Fruit fly (Drosophila melanogaster) whole organism, embryonic: ENCODE data around the gene CG8369.

ENCODE experiments used
- Atf-2 ChIP-seq: fragments of 200-800 bp; sonication (Bioruptor generic); optimal IDR thresholded peaks from 2 replicates; lab custom pipeline; 2016; ENCODE audit warnings: missing biosample characterization, missing genetic modification characterization
- Bteb2 ChIP-seq: fragments of 200-800 bp; sonication (Bioruptor generic); optimal IDR thresholded peaks from 2 replicates; lab custom pipeline; 2016; ENCODE audit warnings: missing biosample characterization, missing genetic modification characterization
- CG1024 ChIP-seq: fragments of 200-800 bp; sonication (Bioruptor generic); IDR thresholded peaks from 2 replicates; pipeline ENCODE4 v1.3.6; 2022; ENCODE audit warnings: missing biosample characterization, missing genetic modification characterization
- CG10431 ChIP-seq: fragments of 200-800 bp; sonication (Bioruptor generic); optimal IDR thresholded peaks from 3 replicates; lab custom pipeline; 2018; ENCODE audit warnings: missing biosample characterization, mild to moderate bottlenecking, missing genetic modification characterization
- CG10565 ChIP-seq: fragments of 200-800 bp; sonication (Bioruptor generic); optimal IDR thresholded peaks from 3 replicates; lab custom pipeline; 2016; ENCODE audit warnings: missing biosample characterization, mild to moderate bottlenecking, missing genetic modification characterization
- CG12071 ChIP-seq: fragments of 200-800 bp; sonication (Bioruptor generic); optimal IDR thresholded peaks from 3 replicates; lab custom pipeline; 2018; ENCODE audit warnings: missing biosample characterization, mild to moderate bottlenecking, missing genetic modification characterization
- CG14710 ChIP-seq: fragments of 200-800 bp; sonication (Bioruptor generic); optimal IDR thresholded peaks from 3 replicates; lab custom pipeline; 2019; ENCODE audit warnings: missing biosample characterization, mild to moderate bottlenecking, missing genetic modification characterization, moderate library complexity
- CG14860 ChIP-seq: fragments of 200-800 bp; sonication (Bioruptor generic); IDR thresholded peaks from 3 replicates; pipeline ENCODE4 v1.3.6; 2022; ENCODE audit warnings: missing biosample characterization, missing genetic modification characterization; ENCODE audit not compliant: partially characterized antibody
- CG15073 ChIP-seq: fragments of 200-800 bp; sonication (Bioruptor generic); optimal IDR thresholded peaks from 2 replicates; lab custom pipeline; 2016; ENCODE audit warnings: missing biosample characterization, missing genetic modification characterization
- CG15269 ChIP-seq: fragments of 200-800 bp; sonication (Bioruptor generic); optimal IDR thresholded peaks from 2 replicates; lab custom pipeline; 2018; ENCODE audit warnings: missing biosample characterization, mild to moderate bottlenecking, missing genetic modification characterization, moderate library complexity
- CG16779 ChIP-seq: fragments of 200-800 bp; sonication (Bioruptor generic); IDR thresholded peaks from 2 replicates; pipeline ENCODE4 v1.3.6; 2022; ENCODE audit warnings: missing biosample characterization, missing genetic modification characterization
- CG17186 ChIP-seq: fragments of 200-800 bp; sonication (Bioruptor generic); optimal IDR thresholded peaks from 3 replicates; lab custom pipeline; 2017; ENCODE audit warnings: missing biosample characterization, missing genetic modification reagents, missing genetic modification characterization
- CG18619 ChIP-seq: fragments of 200-800 bp; sonication (Bioruptor generic); optimal IDR thresholded peaks from 3 replicates; lab custom pipeline; 2017; ENCODE audit warnings: missing biosample characterization, mild to moderate bottlenecking, missing genetic modification characterization
- CG30431 ChIP-seq: fragments of 200-800 bp; sonication (Bioruptor generic); optimal IDR thresholded peaks from 2 replicates; lab custom pipeline; 2017; ENCODE audit warnings: missing biosample characterization, missing genetic modification characterization
- CG32767 ChIP-seq: fragments of 200-800 bp; sonication (Bioruptor generic); IDR thresholded peaks from 2 replicates; pipeline ENCODE4 v1.3.6; 2022; ENCODE audit warnings: missing biosample characterization, missing genetic modification characterization
- CG3281 ChIP-seq: fragments of 200-800 bp; sonication (Bioruptor generic); optimal IDR thresholded peaks from 3 replicates; lab custom pipeline; 2017; ENCODE audit warnings: missing biosample characterization, mild to moderate bottlenecking, missing genetic modification characterization
- CG33213 ChIP-seq: fragments of 200-800 bp; sonication (Bioruptor generic); optimal IDR thresholded peaks from 3 replicates; lab custom pipeline; 2016; ENCODE audit warnings: missing biosample characterization, missing genetic modification characterization
- CG4360 ChIP-seq: fragments of 200-800 bp; sonication (Bioruptor generic); IDR thresholded peaks from 2 replicates; pipeline ENCODE4 v1.3.6; 2022; ENCODE audit warnings: missing biosample characterization, missing genetic modification characterization
- CG4404 ChIP-seq: fragments of 200-800 bp; sonication (Bioruptor generic); IDR thresholded peaks from 2 replicates; pipeline ENCODE4 v1.3.6; 2022; ENCODE audit warnings: missing biosample characterization, missing genetic modification characterization
- CG4707 ChIP-seq: fragments of 200-800 bp; sonication (Bioruptor generic); optimal IDR thresholded peaks from 2 replicates; lab custom pipeline; 2018; ENCODE audit warnings: missing biosample characterization, mild to moderate bottlenecking, missing genetic modification characterization, moderate library complexity
- CG6175 ChIP-seq: fragments of 200-800 bp; sonication (Bioruptor generic); IDR thresholded peaks from 3 replicates; pipeline ENCODE4 v1.3.6; 2022; ENCODE audit warnings: missing biosample characterization, missing genetic modification characterization
- CG6689 ChIP-seq: fragments of 200-800 bp; sonication (Bioruptor generic); IDR thresholded peaks from 2 replicates; pipeline ENCODE4 v1.3.6; 2022; ENCODE audit warnings: missing biosample characterization, missing genetic modification characterization
- CG9876 ChIP-seq: fragments of 200-800 bp; sonication (Bioruptor generic); optimal IDR thresholded peaks from 2 replicates; lab custom pipeline; 2016; ENCODE audit warnings: missing biosample characterization, missing genetic modification characterization
- CoRest ChIP-seq: fragments of 200-800 bp; sonication (Bioruptor generic); optimal IDR thresholded peaks from 3 replicates; lab custom pipeline; 2018; ENCODE audit warnings: missing biosample characterization, mild to moderate bottlenecking, missing genetic modification characterization, moderate library complexity
- D19B ChIP-seq: fragments of 200-800 bp; sonication (Bioruptor generic); optimal IDR thresholded peaks from 2 replicates; lab custom pipeline; 2017; ENCODE audit warnings: missing biosample characterization, mild to moderate bottlenecking, missing genetic modification characterization
- Dref ChIP-seq: fragments of 200-800 bp; sonication (Bioruptor generic); IDR thresholded peaks from 2 replicates; pipeline ENCODE4 v1.3.6; 2022; ENCODE audit warnings: missing biosample characterization, missing genetic modification characterization
- E2f2 ChIP-seq: fragments of 200-800 bp; sonication (Bioruptor generic); IDR thresholded peaks from 2 replicates; pipeline ENCODE4 v1.3.6; 2022; ENCODE audit warnings: missing biosample characterization, missing genetic modification characterization
- Gsc ChIP-seq: fragments of 200-800 bp; sonication (Bioruptor generic); IDR thresholded peaks from 2 replicates; pipeline ENCODE4 v1.3.6; 2022; ENCODE audit warnings: missing biosample characterization, missing genetic modification characterization
- Hey ChIP-seq: fragments of 200-800 bp; sonication (Bioruptor generic); optimal IDR thresholded peaks from 3 replicates; lab custom pipeline; 2018; ENCODE audit warnings: missing biosample characterization, mild to moderate bottlenecking, missing genetic modification characterization
- Myb ChIP-seq: fragments of 200-800 bp; sonication (Bioruptor generic); optimal IDR thresholded peaks from 2 replicates; lab custom pipeline; 2016; ENCODE audit warnings: missing biosample characterization, missing genetic modification characterization
- Scr ChIP-seq: fragments of 200-800 bp; sonication (Bioruptor generic); IDR thresholded peaks from 2 replicates; pipeline ENCODE4 v1.3.6; 2022; ENCODE audit warnings: missing biosample characterization, missing genetic modification characterization; ENCODE audit not compliant: partially characterized antibody
- Xrp1 ChIP-seq: fragments of 200-800 bp; sonication (Bioruptor generic); IDR thresholded peaks from 2 replicates; pipeline ENCODE4 v1.3.6; 2022; ENCODE audit warnings: missing biosample characterization, missing genetic modification characterization
- cato ChIP-seq: fragments of 200-800 bp; sonication (Bioruptor generic); optimal IDR thresholded peaks from 2 replicates; lab custom pipeline; 2016; ENCODE audit warnings: missing biosample characterization, missing genetic modification characterization, borderline replicate concordance
- chinmo ChIP-seq: fragments of 200-800 bp; sonication (Bioruptor generic); IDR thresholded peaks from 4 replicates; pipeline ENCODE4 v1.3.6; 2022; ENCODE audit warnings: missing biosample characterization, missing genetic modification characterization; ENCODE audit not compliant: partially characterized antibody
- croc ChIP-seq: fragments of 200-800 bp; sonication (Bioruptor generic); conservative IDR thresholded peaks from 3 replicates; pipeline ENCODE4 v1.3.6; 2022; ENCODE audit warnings: missing biosample characterization, missing genetic modification characterization
- exex ChIP-seq: fragments of 200-800 bp; sonication (Bioruptor generic); optimal IDR thresholded peaks from 4 replicates; lab custom pipeline; 2018; ENCODE audit warnings: missing biosample characterization, mild to moderate bottlenecking, missing genetic modification characterization, moderate library complexity
- h ChIP-seq: fragments of >200 bp; optimal IDR thresholded peaks from 2 replicates; lab custom pipeline; 2017
- inv ChIP-seq: fragments of 200-800 bp; sonication (Bioruptor generic); IDR thresholded peaks from 2 replicates; pipeline ENCODE4 v1.3.6; 2022; ENCODE audit warnings: missing biosample characterization, missing genetic modification characterization; ENCODE audit not compliant: partially characterized antibody
- kni ChIP-seq: fragments of 200-800 bp; sonication (Bioruptor generic); optimal IDR thresholded peaks from 3 replicates; lab custom pipeline; 2017; ENCODE audit warnings: mild to moderate bottlenecking, missing biosample characterization, missing genetic modification reagents, missing genetic modification characterization
- lov ChIP-seq, 2 experiments: fragments of 200-800 bp in 1 of 2; fragments of >200 bp in 1 of 2; sonication (Bioruptor generic) in 1 of 2; IDR thresholded peaks in 1 of 2; optimal IDR thresholded peaks in 1 of 2; 2 replicates in 1 of 2; 3 replicates in 1 of 2; pipeline versions ENCODE4 v1.3.6 to Lab custom; 2017 to 2022; ENCODE audit warnings: missing biosample characterization in 1 of 2, missing genetic modification characterization in 1 of 2
- mirr ChIP-seq: fragments of 200-800 bp; sonication (Bioruptor generic); optimal IDR thresholded peaks from 3 replicates; lab custom pipeline; 2018; ENCODE audit warnings: missing biosample characterization, mild to moderate bottlenecking, missing genetic modification characterization
- nmo ChIP-seq: fragments of 200-800 bp; sonication (Bioruptor generic); optimal IDR thresholded peaks from 2 replicates; lab custom pipeline; 2018; ENCODE audit warnings: missing biosample characterization, mild to moderate bottlenecking, missing genetic modification characterization, moderate library complexity
- nom ChIP-seq: fragments of 200-800 bp; sonication (Bioruptor generic); optimal IDR thresholded peaks from 2 replicates; lab custom pipeline; 2017; ENCODE audit warnings: missing biosample characterization, missing genetic modification characterization, mild to moderate bottlenecking, moderate library complexity, missing genetic modification reagents
- slou ChIP-seq: fragments of 200-800 bp; sonication (Bioruptor generic); optimal IDR thresholded peaks from 3 replicates; lab custom pipeline; 2016; ENCODE audit warnings: missing biosample characterization, missing genetic modification characterization
- tap ChIP-seq: fragments of 200-800 bp; optimal IDR thresholded peaks from 3 replicates; lab custom pipeline; 2019; ENCODE audit warnings: missing biosample characterization, mild to moderate bottlenecking, missing genetic modification characterization, moderate library complexity
- tin ChIP-seq: fragments of 200-800 bp; sonication (Bioruptor generic); optimal IDR thresholded peaks from 3 replicates; lab custom pipeline; 2016; ENCODE audit warnings: missing biosample characterization, missing genetic modification characterization
- trh ChIP-seq: fragments of 200-800 bp; sonication (Bioruptor generic); optimal IDR thresholded peaks from 2 replicates; lab custom pipeline; 2016; ENCODE audit warnings: missing biosample characterization, missing genetic modification characterization
- vvl ChIP-seq: fragments of 200-800 bp; sonication (Bioruptor generic); IDR thresholded peaks from 2 replicates; pipeline ENCODE4 v1.3.6; 2022; ENCODE audit warnings: missing biosample characterization, missing genetic modification characterization

The CG8369 gene

DNA sequence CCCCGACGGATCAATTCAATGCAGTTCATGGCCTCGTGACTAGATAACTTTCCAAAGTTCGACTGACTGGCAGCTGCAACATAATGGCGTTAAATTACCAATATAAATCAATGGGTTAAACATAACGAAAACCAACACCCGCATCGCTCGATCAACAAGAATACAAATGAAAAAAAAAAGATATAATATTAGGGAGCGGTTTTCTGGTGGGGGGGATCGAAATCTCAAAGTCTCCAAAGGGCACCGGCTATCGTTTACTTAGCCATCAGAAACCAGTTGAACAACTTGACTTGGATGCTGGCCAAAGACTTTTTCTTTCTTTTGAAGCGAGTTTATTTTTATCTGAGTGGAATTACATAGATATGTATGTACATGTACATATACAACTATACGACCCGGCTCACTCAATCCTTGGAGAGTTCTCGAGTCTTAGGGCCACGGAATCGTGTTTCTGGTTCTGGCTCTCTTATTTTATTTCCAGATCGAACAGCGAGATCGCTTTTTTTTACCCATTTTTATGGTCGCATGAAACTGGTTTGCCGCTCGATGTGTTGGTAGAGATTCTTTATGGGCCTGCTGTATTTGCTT is 32.9 kb downstream of the CG8369 start (continued):
- TF ChIP-seq nom (GFP tag; lab: Kevin White, UChicago) (peak; percentile 88), CG15269 (tag; lab: Kevin White, UChicago) (peak; percentile 58), tap (tag; lab: Kevin White, UChicago) (no peak), CG9876 (GFP tag; lab: Kevin White, UChicago) (no peak), CG4404 (no peak), CG10431 (GFP tag; lab: Kevin White, UChicago) (no peak), trh (GFP tag; lab: Kevin White, UChicago) (no peak), CG30431 (no peak), CG32767 (GFP tag; lab: Robert Waterston, UW) (no peak), CG14710 (tag; lab: Kevin White, UChicago) (no peak), croc (GFP tag; lab: Robert Waterston, UW) (no peak), kni (peak; percentile 79)

DNA sequence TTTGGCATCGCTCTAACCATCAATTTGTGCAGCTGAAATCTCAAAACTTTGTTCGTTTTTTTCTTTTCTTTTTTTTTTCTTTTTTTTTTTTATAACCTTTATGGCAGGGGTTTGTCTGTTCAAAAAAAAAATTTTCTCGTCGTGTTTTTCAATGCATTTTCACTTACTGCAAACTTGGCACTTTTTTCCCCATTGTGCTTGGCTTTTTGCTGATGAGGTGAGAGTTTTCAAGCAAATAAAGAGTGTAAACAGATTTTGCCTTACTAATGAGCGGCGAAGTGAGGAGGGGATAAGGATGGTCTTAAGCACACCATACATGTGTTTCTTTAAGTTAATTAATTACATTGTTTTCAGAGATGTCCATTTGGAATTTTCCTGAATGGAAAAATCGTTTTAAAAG is 34.4 kb downstream of the CG8369 start:
- no peak for TF ChIP-seq CG3281 (GFP tag; lab: Kevin White, UChicago)
- no peak for TF ChIP-seq Hey (tag; lab: Kevin White, UChicago)
- no peak for TF ChIP-seq CG15073
- no peak for TF ChIP-seq Gsc
- no peak for TF ChIP-seq CG6689
- TF ChIP-seq CG1024: no peak
- no peak for TF ChIP-seq Scr
- no peak for TF ChIP-seq E2f2
- no peak for TF ChIP-seq CG17186
- TF ChIP-seq cato: no peak
- TF ChIP-seq CG33213 (GFP tag; lab: Kevin White, UChicago): no peak
- TF ChIP-seq Bteb2 (GFP tag; lab: Kevin White, UChicago): no peak
- TF ChIP-seq chinmo (GFP tag; lab: Robert Waterston, UW): no peak
- TF ChIP-seq slou (GFP tag; lab: Kevin White, UChicago): no peak
- TF ChIP-seq CG4707 (GFP tag; lab: Kevin White, UChicago): no peak
- TF ChIP-seq CG12071 (GFP tag; lab: Kevin White, UChicago): no peak
- no peak for TF ChIP-seq croc (GFP tag; lab: Robert Waterston, UW)
- TF ChIP-seq nmo (GFP tag; lab: Kevin White, UChicago): no peak
- TF ChIP-seq inv: no peak

DNA sequence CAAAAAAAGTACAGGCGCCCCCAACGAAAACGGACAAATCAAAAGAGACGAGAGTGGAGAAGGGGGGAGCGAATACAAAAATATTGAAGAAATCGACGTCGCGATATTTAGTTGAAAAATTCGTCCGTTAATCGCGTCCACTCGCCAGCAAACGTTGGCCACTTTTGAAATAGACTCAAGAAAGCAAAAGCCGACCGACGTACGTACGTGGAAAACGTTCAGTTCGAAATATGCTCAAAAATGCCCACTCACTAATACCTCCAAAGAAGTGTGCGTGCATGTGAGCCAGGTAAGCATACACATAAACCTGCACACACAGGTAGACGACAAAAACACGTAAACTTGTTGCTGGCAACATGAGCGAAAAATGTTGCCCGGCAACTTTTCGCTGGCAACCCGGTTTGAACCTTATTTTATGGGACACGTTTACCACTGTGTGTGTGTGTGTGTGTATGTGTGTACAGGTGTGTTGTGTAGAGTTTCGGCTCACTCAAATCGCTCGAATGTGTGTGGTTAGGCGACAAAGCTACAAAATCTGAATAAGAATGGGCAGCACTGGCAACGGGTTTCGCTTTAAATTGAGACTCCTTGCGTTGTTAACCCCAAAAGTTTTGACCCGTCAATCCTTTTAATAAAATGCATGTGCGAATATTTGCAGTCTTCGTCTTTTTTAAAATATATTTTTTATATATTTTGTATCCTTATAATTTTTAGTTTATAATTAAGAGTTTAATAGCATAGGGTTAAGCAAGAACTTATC is 35.9 kb downstream of the CG8369 start:
- 0 out of 2 replicates have a peak, but pooled peaks have one; percentile 22 for TF ChIP-seq CG4360 (GFP tag; lab: Robert Waterston, UW)
- TF ChIP-seq CG16779: no peak
- no peak for TF ChIP-seq CG14860 (GFP tag; lab: Robert Waterston, UW)
- no peak for TF ChIP-seq CG10565
- TF ChIP-seq CG6175 (GFP tag; lab: Robert Waterston, UW): no peak
- peak; percentile 75; the same call in 2 of the 4 replicates for TF ChIP-seq chinmo (GFP tag; lab: Robert Waterston, UW)
- TF ChIP-seq CG18619 (GFP tag; lab: Kevin White, UChicago): no peak
- TF ChIP-seq h: no peak
- TF ChIP-seq exex (tag; lab: Kevin White, UChicago): no peak
- TF ChIP-seq E2f2: no peak
- TF ChIP-seq Xrp1 (GFP tag; lab: Robert Waterston, UW): no peak
- TF ChIP-seq CoRest (tag; lab: Kevin White, UChicago): no peak
- TF ChIP-seq D19B: no peak
- TF ChIP-seq Myb (GFP tag; lab: Kevin White, UChicago): no peak
- TF ChIP-seq vvl (GFP tag; lab: Robert Waterston, UW): no peak
- no peak for TF ChIP-seq Atf-2
- no peak for TF ChIP-seq lov (optimal IDR thresholded peaks at IDR 0.05; lab: Kevin White, UChicago)
- TF ChIP-seq lov (GFP tag; IDR thresholded peaks at IDR 0.05; lab: Robert Waterston, UW): no peak
- no peak for TF ChIP-seq Dref (GFP tag; lab: Robert Waterston, UW)
- no peak for TF ChIP-seq mirr (GFP tag; lab: Kevin White, UChicago)
- TF ChIP-seq tin (GFP tag; lab: Kevin White, UChicago): no peak
